Fruit fly (Drosophila melanogaster) whole organism, adult: ENCODE measurements around the gene CG1722.
A peak's percentile ranks its signal among the peaks of the same experiment; 100 is the strongest.

Experiments
- CG11617 ChIP-seq: fragments of 200-800 bp; sonication (Bioruptor generic); optimal IDR thresholded peaks from 2 replicates; lab custom pipeline; 2017; ENCODE audit warnings: mild to moderate bottlenecking, missing biosample characterization, missing genetic modification reagents, missing genetic modification characterization
- CG12768 ChIP-seq: fragments of 200-800 bp; sonication (Bioruptor generic); optimal IDR thresholded peaks from 2 replicates; lab custom pipeline; 2017; ENCODE audit warnings: missing biosample characterization, missing genetic modification characterization, mild to moderate bottlenecking, moderate library complexity, missing genetic modification reagents
- CG14711 ChIP-seq: fragments of 200-800 bp; sonication (Bioruptor generic); optimal IDR thresholded peaks from 2 replicates; lab custom pipeline; 2018; ENCODE audit warnings: missing biosample characterization, mild to moderate bottlenecking, missing genetic modification characterization, moderate library complexity
- CG1620 ChIP-seq: fragments of 200-800 bp; sonication (Bioruptor generic); optimal IDR thresholded peaks from 2 replicates; lab custom pipeline; 2016; ENCODE audit warnings: missing biosample characterization, missing genetic modification characterization
- CG33017 ChIP-seq: fragments of 200-800 bp; sonication (Bioruptor generic); optimal IDR thresholded peaks from 2 replicates; lab custom pipeline; 2018; ENCODE audit warnings: missing biosample characterization, mild to moderate bottlenecking, missing genetic modification characterization, moderate library complexity
- CG5204 ChIP-seq: fragments of 200-800 bp; sonication (Bioruptor generic); optimal IDR thresholded peaks from 2 replicates; lab custom pipeline; 2016; ENCODE audit warnings: missing biosample characterization, missing genetic modification characterization
- CG7045 ChIP-seq: fragments of 200-800 bp; sonication (Bioruptor generic); optimal IDR thresholded peaks from 2 replicates; lab custom pipeline; 2017; ENCODE audit warnings: missing biosample characterization, mild to moderate bottlenecking, missing genetic modification characterization
- CG7101 ChIP-seq: fragments of 200-800 bp; sonication (Bioruptor generic); optimal IDR thresholded peaks from 2 replicates; lab custom pipeline; 2018; ENCODE audit warnings: missing biosample characterization, mild to moderate bottlenecking, missing genetic modification characterization, moderate library complexity
- Clk ChIP-seq: fragments of 200-800 bp; sonication (Bioruptor generic); optimal IDR thresholded peaks from 2 replicates; lab custom pipeline; 2017; ENCODE audit warnings: missing biosample characterization, missing genetic modification characterization
- Crg-1 ChIP-seq: fragments of 200-800 bp; sonication (Bioruptor generic); optimal IDR thresholded peaks from 2 replicates; lab custom pipeline; 2016; ENCODE audit warnings: missing biosample characterization, missing genetic modification characterization
- Hr96 ChIP-seq: fragments of 200-800 bp; sonication (Bioruptor generic); optimal IDR thresholded peaks from 2 replicates; lab custom pipeline; 2016; ENCODE audit warnings: missing biosample characterization, missing genetic modification characterization
- Mnt ChIP-seq: fragments of 200-800 bp; sonication (Bioruptor generic); optimal IDR thresholded peaks from 2 replicates; lab custom pipeline; 2016; ENCODE audit warnings: missing biosample characterization, mild to moderate bottlenecking, missing genetic modification characterization
- bab1 ChIP-seq: fragments of 200-800 bp; sonication (Bioruptor generic); optimal IDR thresholded peaks from 3 replicates; lab custom pipeline; 2019; ENCODE audit warnings: missing biosample characterization, mild to moderate bottlenecking, missing genetic modification characterization, moderate library complexity
- cic ChIP-seq: fragments of 200-800 bp; sonication (Bioruptor generic); optimal IDR thresholded peaks from 2 replicates; lab custom pipeline; 2017; ENCODE audit warnings: missing biosample characterization, mild to moderate bottlenecking, missing genetic modification characterization, moderate library complexity
- cnc ChIP-seq, 2 experiments: fragments of >200 bp; optimal IDR thresholded peaks; 2 replicates each; lab custom pipeline; 2017
- kay ChIP-seq: fragments of 200-800 bp; sonication (Bioruptor generic); peaks from one replicate; lab custom pipeline; 2016; ENCODE audit warnings: missing biosample characterization, missing genetic modification characterization, borderline replicate concordance
- ovo ChIP-seq: fragments of 200-800 bp; sonication (Bioruptor generic); optimal IDR thresholded peaks from 2 replicates; lab custom pipeline; 2016; ENCODE audit warnings: missing biosample characterization, missing genetic modification characterization
- pad ChIP-seq: fragments of 200-800 bp; sonication (Bioruptor generic); optimal IDR thresholded peaks from 3 replicates; lab custom pipeline; 2017; ENCODE audit warnings: missing biosample characterization, missing genetic modification characterization, mild to moderate bottlenecking, moderate library complexity, missing genetic modification reagents
- tj ChIP-seq: fragments of 200-800 bp; sonication (Bioruptor generic); optimal IDR thresholded peaks from 3 replicates; lab custom pipeline; 2017; ENCODE audit warnings: missing biosample characterization, mild to moderate bottlenecking, missing genetic modification characterization, moderate library complexity
- toe ChIP-seq: fragments of 200-800 bp; sonication (Bioruptor generic); optimal IDR thresholded peaks from 2 replicates; lab custom pipeline; 2016; ENCODE audit warnings: missing biosample characterization, missing genetic modification characterization

The CG1722 gene

dm6 chrX:21251048-21251447 is at the start of gene CG1722:
Gene CG1722, minus strand, starts transcription at chrX:21251148.
- no peak for TF ChIP-seq CG7045 (GFP tag; lab: Kevin White, UChicago)
- no peak for TF ChIP-seq CG14711 (tag; lab: Kevin White, UChicago)
- no peak for TF ChIP-seq CG12768
- no peak for TF ChIP-seq tj (GFP tag; lab: Kevin White, UChicago)

dm6 chrX:21285001-21285400 is 34.1 kb upstream of the CG1722 start, which contains the start of gene CG1494:
Gene CG1494, plus strand, starts transcription at chrX:21285301.
- TF ChIP-seq toe (GFP tag; lab: Kevin White, UChicago) (no peak), CG33017 (tag; lab: Kevin White, UChicago) (no peak), pad (no peak), tj (GFP tag; lab: Kevin White, UChicago) (no peak), Mnt (no peak), bab1 (GFP tag; lab: Kevin White, UChicago) (no peak), Hr96 (GFP tag; lab: Kevin White, UChicago) (no peak), CG5204 (GFP tag; lab: Kevin White, UChicago) (no peak), CG12768 (no peak), CG14711 (tag; lab: Kevin White, UChicago) (no peak), cic (no peak), kay (GFP tag; lab: Kevin White, UChicago) (no peak), CG1620 (GFP tag; lab: Kevin White, UChicago) (no peak), cnc (optimal IDR thresholded peaks at IDR 0.05; lab: Kevin White, UChicago) (no peak)

- TF ChIP-seq cnc (optimal IDR thresholded peaks at IDR 0.05; lab: Kevin White, UChicago), result no peak
- TF ChIP-seq CG7101 (tag; lab: Kevin White, UChicago), result no peak
- TF ChIP-seq Mnt, result no peak
- no peak for TF ChIP-seq CG14711 (tag; lab: Kevin White, UChicago)
- TF ChIP-seq Hr96 (GFP tag; lab: Kevin White, UChicago), result no peak
- no peak for TF ChIP-seq CG1620 (GFP tag; lab: Kevin White, UChicago)
- no peak for TF ChIP-seq kay (GFP tag; lab: Kevin White, UChicago)
- no peak for TF ChIP-seq CG5204 (GFP tag; lab: Kevin White, UChicago)
- TF ChIP-seq Crg-1 (GFP tag; lab: Kevin White, UChicago), result no peak
- no peak for TF ChIP-seq ovo (GFP tag; lab: Kevin White, UChicago)
- TF ChIP-seq pad, result no peak
- TF ChIP-seq Clk (GFP tag; lab: Kevin White, UChicago), result no peak
- TF ChIP-seq CG33017 (tag; lab: Kevin White, UChicago), result no peak
- no peak for TF ChIP-seq tj (GFP tag; lab: Kevin White, UChicago)
- no peak for TF ChIP-seq CG12768
- TF ChIP-seq CG11617 (GFP tag; lab: Kevin White, UChicago), result no peak
- TF ChIP-seq toe (GFP tag; lab: Kevin White, UChicago), result no peak
- no peak for TF ChIP-seq bab1 (GFP tag; lab: Kevin White, UChicago)
- TF ChIP-seq CG7045 (GFP tag; lab: Kevin White, UChicago), result no peak
Observed at dm6 chrX:21282035-21282434, 31.1 kb upstream of the CG1722 start.

dm6 chrX:21281039-21281911 is 30.3 kb upstream of the CG1722 start, which contains the start of gene Mnr:
Gene Mnr, minus strand, starts transcription at chrX:21281171.
- TF ChIP-seq Hr96 (GFP tag; lab: Kevin White, UChicago), result peak; percentile 47
- TF ChIP-seq Clk (GFP tag; lab: Kevin White, UChicago), result no peak
- no peak for TF ChIP-seq kay (GFP tag; lab: Kevin White, UChicago)
- peak; percentile 47 for TF ChIP-seq ovo (GFP tag; lab: Kevin White, UChicago)
- peak; percentile 85 for TF ChIP-seq Mnt
- TF ChIP-seq tj (GFP tag; lab: Kevin White, UChicago), result peak; percentile 90
- no peak for TF ChIP-seq CG7045 (GFP tag; lab: Kevin White, UChicago)
- TF ChIP-seq CG1620 (GFP tag; lab: Kevin White, UChicago), result no peak
- TF ChIP-seq CG12768, result peak; percentile 34
- no peak for TF ChIP-seq bab1 (GFP tag; lab: Kevin White, UChicago)
- TF ChIP-seq Crg-1 (GFP tag; lab: Kevin White, UChicago), result no peak
- TF ChIP-seq pad, result peak; percentile 8
- TF ChIP-seq toe (GFP tag; lab: Kevin White, UChicago), result no peak
- no peak for TF ChIP-seq CG33017 (tag; lab: Kevin White, UChicago)
- TF ChIP-seq CG14711 (tag; lab: Kevin White, UChicago), result no peak
- peak; percentile 55 for TF ChIP-seq cic
- no peak for TF ChIP-seq CG7101 (tag; lab: Kevin White, UChicago)
- TF ChIP-seq cnc (optimal IDR thresholded peaks at IDR 0.05; lab: Kevin White, UChicago), result no peak
- no peak for TF ChIP-seq CG11617 (GFP tag; lab: Kevin White, UChicago)
- no peak for TF ChIP-seq CG5204 (GFP tag; lab: Kevin White, UChicago)

- TF ChIP-seq CG5204 (GFP tag; lab: Kevin White, UChicago) (no peak), ovo (GFP tag; lab: Kevin White, UChicago) (no peak), kay (GFP tag; lab: Kevin White, UChicago) (peak; percentile 76)
Observed at dm6 chrX:21280629-21281028, 29.7 kb upstream of the CG1722 start.
